Fruit fly (Drosophila melanogaster) whole organism, embryonic: ENCODE data around the gene CG31600.

Experiments
- CG10565 ChIP-seq: fragments of 200-800 bp; sonication (Bioruptor generic); optimal IDR thresholded peaks from 3 replicates; lab custom pipeline; 2016; ENCODE audit warnings: missing biosample characterization, mild to moderate bottlenecking, missing genetic modification characterization
- CG11085 ChIP-seq: fragments of 200-800 bp; sonication (Bioruptor generic); IDR thresholded peaks from 2 replicates; pipeline ENCODE4 v1.3.6; 2022; ENCODE audit warnings: missing biosample characterization, missing genetic modification characterization
- CG15269 ChIP-seq: fragments of 200-800 bp; sonication (Bioruptor generic); optimal IDR thresholded peaks from 2 replicates; lab custom pipeline; 2018; ENCODE audit warnings: missing biosample characterization, mild to moderate bottlenecking, missing genetic modification characterization, moderate library complexity
- CG1832 ChIP-seq: fragments of 200-800 bp; sonication (Bioruptor generic); optimal IDR thresholded peaks from 2 replicates; lab custom pipeline; 2017; ENCODE audit warnings: missing biosample characterization, mild to moderate bottlenecking, missing genetic modification characterization, inconsistent platforms
- CG2199 ChIP-seq: fragments of 200-800 bp; sonication (Bioruptor generic); IDR thresholded peaks from 3 replicates; pipeline ENCODE4 v1.3.6; 2022; ENCODE audit warnings: missing biosample characterization, missing genetic modification characterization
- Deaf1 ChIP-seq: fragments of 200-800 bp; optimal IDR thresholded peaks from 3 replicates; lab custom pipeline; 2019; ENCODE audit warnings: missing biosample characterization, mild to moderate bottlenecking, missing genetic modification characterization, moderate library complexity
- Dek ChIP-seq: fragments of 200-800 bp; sonication (Bioruptor generic); optimal IDR thresholded peaks from 3 replicates; lab custom pipeline; 2019; ENCODE audit warnings: missing biosample characterization, mild to moderate bottlenecking, missing genetic modification characterization, moderate library complexity
- NK7.1 ChIP-seq: fragments of 200-800 bp; sonication (Bioruptor generic); optimal IDR thresholded peaks from 3 replicates; lab custom pipeline; 2016; ENCODE audit warnings: missing biosample characterization, missing genetic modification characterization
- Oli ChIP-seq: fragments of 200-800 bp; sonication (Bioruptor generic); optimal IDR thresholded peaks from 2 replicates; lab custom pipeline; 2018; ENCODE audit warnings: missing biosample characterization, mild to moderate bottlenecking, missing genetic modification characterization, moderate library complexity
- az2 ChIP-seq: fragments of 200-800 bp; sonication (Bioruptor generic); optimal IDR thresholded peaks from 3 replicates; lab custom pipeline; 2016; ENCODE audit warnings: missing biosample characterization, missing genetic modification characterization
- danr ChIP-seq: fragments of 200-800 bp; sonication (Bioruptor generic); IDR thresholded peaks from 2 replicates; pipeline ENCODE4 v1.3.6; 2022; ENCODE audit warnings: missing biosample characterization, missing genetic modification characterization
- eve ChIP-seq, 2 experiments: fragments of >200 bp; optimal IDR thresholded peaks; 2 replicates each; lab custom pipeline; 2017; ENCODE audit warnings: missing biosample characterization in 2 of 2, missing genetic modification characterization in 2 of 2
- grn ChIP-seq: fragments of 200-800 bp; sonication (Bioruptor generic); optimal IDR thresholded peaks from 3 replicates; lab custom pipeline; 2017; ENCODE audit warnings: missing biosample characterization, missing genetic modification characterization
- sens ChIP-seq: fragments of 200-800 bp; sonication (Bioruptor generic); peaks from one replicate; lab custom pipeline; 2016; ENCODE audit warnings: missing biosample characterization, missing genetic modification characterization

CG31600 gene

DNA sequence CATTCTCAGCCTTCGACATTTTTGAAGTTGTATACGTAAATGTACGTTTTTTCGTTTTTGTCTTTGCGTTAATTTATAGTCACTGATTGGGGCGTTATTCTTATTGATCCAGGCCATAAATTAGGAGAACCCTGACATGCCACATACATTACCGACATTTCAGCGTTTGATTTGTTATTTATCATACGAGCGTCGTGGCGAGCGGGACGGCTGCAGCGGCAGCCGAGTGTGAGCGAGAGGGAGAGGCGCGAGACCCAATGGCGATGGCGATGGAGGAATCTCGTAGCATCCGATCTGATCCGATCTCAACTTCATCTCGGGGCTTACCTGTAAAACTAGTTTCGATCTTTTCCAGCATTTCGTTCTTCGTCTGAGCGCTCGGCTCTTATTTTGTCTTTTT, 48.8 kb downstream of the CG31600 start (continued):
- TF ChIP-seq grn (GFP tag; lab: Kevin White, UChicago) (peak; percentile 89), eve (GFP tag; optimal IDR thresholded peaks at IDR 0.05; lab: Kevin White, UChicago) (no peak), danr (no peak), sens (GFP tag; lab: Kevin White, UChicago) (peak; percentile 59), NK7.1 (GFP tag; lab: Kevin White, UChicago) (no peak), Oli (tag; lab: Kevin White, UChicago) (no peak), az2 (GFP tag; lab: Kevin White, UChicago) (no peak), Deaf1 (tag; lab: Kevin White, UChicago) (peak; percentile 91), CG10565 (GFP tag; lab: Kevin White, UChicago) (no peak), Dek (tag; lab: Kevin White, UChicago) (no peak), CG1832 (GFP tag; lab: Kevin White, UChicago) (peak; percentile 79), CG15269 (tag; lab: Kevin White, UChicago) (peak; percentile 12), CG11085 (GFP tag; lab: Robert Waterston, UW) (no peak), CG2199 (GFP tag; lab: Robert Waterston, UW) (peak; percentile 71; the same call in 2 of the 3 replicates)
